Fruit fly (Drosophila melanogaster) whole organism, pupa: ENCODE results near the gene Ir67b.

Experiments
- CG10348 ChIP-seq: fragments of 200-800 bp; sonication (Bioruptor generic); IDR thresholded peaks from 2 replicates; pipeline ENCODE4 v1.3.6; 2022; ENCODE audit warnings: missing biosample characterization, missing genetic modification characterization
- CG15710 ChIP-seq: fragments of 200-800 bp; sonication (Bioruptor generic); optimal IDR thresholded peaks from 2 replicates; lab custom pipeline; 2018; ENCODE audit warnings: missing biosample characterization, mild to moderate bottlenecking, missing genetic modification characterization, moderate library complexity
- CG32121 ChIP-seq: fragments of 200-800 bp; sonication (Bioruptor generic); IDR thresholded peaks from 2 replicates; pipeline ENCODE4 v1.3.6; 2022; ENCODE audit warnings: missing biosample characterization, missing genetic modification characterization
- CG34367 ChIP-seq: fragments of 200-800 bp; sonication (Bioruptor generic); optimal IDR thresholded peaks from 2 replicates; lab custom pipeline; 2018; ENCODE audit warnings: missing biosample characterization, mild to moderate bottlenecking, missing genetic modification characterization
- CG4496 ChIP-seq: fragments of 200-800 bp; sonication (Bioruptor generic); IDR thresholded peaks from 3 replicates; pipeline ENCODE4 v1.3.6; 2022; ENCODE audit warnings: missing biosample characterization, missing genetic modification characterization
- CG9948 ChIP-seq: fragments of 200-800 bp; sonication (Bioruptor generic); optimal IDR thresholded peaks from 2 replicates; lab custom pipeline; 2018; ENCODE audit warnings: missing biosample characterization, mild to moderate bottlenecking, missing genetic modification characterization, moderate library complexity
- EcR ChIP-seq: fragments of 200-800 bp; sonication (Bioruptor generic); optimal IDR thresholded peaks from 3 replicates; lab custom pipeline; 2019; ENCODE audit warnings: missing biosample characterization, missing genetic modification characterization, mild to moderate bottlenecking, moderate library complexity, missing genetic modification reagents
- Ets98B ChIP-seq: fragments of 200-800 bp; sonication (Bioruptor generic); IDR thresholded peaks from 2 replicates; pipeline ENCODE4 v1.3.6; 2022; ENCODE audit warnings: missing biosample characterization, missing genetic modification characterization
- Snoo ChIP-seq: fragments of 200-800 bp; sonication (Bioruptor generic); optimal IDR thresholded peaks from 3 replicates; lab custom pipeline; 2017; ENCODE audit warnings: missing biosample characterization, mild to moderate bottlenecking, missing genetic modification characterization, inconsistent platforms
- gl ChIP-seq: fragments of 200-800 bp; sonication (Bioruptor generic); optimal IDR thresholded peaks from 2 replicates; lab custom pipeline; 2018; ENCODE audit warnings: missing biosample characterization, mild to moderate bottlenecking, missing genetic modification characterization
- rn ChIP-seq: fragments of 200-800 bp; sonication (Bioruptor generic); IDR thresholded peaks from 2 replicates; pipeline ENCODE4 v1.3.6; 2022; ENCODE audit warnings: missing biosample characterization, missing genetic modification characterization

DNA sequence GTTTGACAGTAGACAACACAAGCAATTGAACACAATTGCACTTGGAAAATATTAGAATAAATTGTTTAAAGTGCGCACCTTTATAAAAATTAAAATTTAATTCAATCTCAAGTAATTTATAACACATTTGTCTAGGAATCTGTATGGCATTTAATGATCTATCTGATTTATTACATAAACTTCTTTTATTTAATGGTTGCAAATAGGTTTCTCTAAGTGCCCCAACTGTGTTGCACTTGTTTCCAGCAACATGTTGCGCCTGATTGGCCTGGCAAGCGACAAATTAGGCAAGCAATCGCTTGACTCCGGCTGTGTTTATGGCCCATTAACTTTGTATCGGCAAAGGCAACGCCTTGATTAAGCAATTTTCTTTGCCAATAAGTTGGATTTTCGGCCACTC, 8.7 kb upstream of the Ir67b start:
- TF ChIP-seq CG15710 = no peak
- no peak for TF ChIP-seq Snoo (tag; lab: Kevin White, UChicago)
- no peak for TF ChIP-seq gl
- TF ChIP-seq Ets98B (GFP tag; lab: Robert Waterston, UW) = peak; percentile 37
- TF ChIP-seq EcR (GFP tag; lab: Kevin White, UChicago) = no peak
- no peak for TF ChIP-seq CG10348 (GFP tag; lab: Robert Waterston, UW)
- TF ChIP-seq CG32121 (GFP tag; lab: Robert Waterston, UW) = peak; percentile 46; the same call in 1 of the 2 replicates
- TF ChIP-seq rn (GFP tag; lab: Robert Waterston, UW) = no peak
- no peak for TF ChIP-seq CG9948 (tag; lab: Kevin White, UChicago)
- peak; percentile 53; the same call in 1 of the 3 replicates for TF ChIP-seq CG4496
- TF ChIP-seq CG34367 (tag; lab: Kevin White, UChicago) = no peak
